Fruit fly (Drosophila melanogaster) whole organism: ENCODE data around the gene spidey.

Source experiments
- Dll ChIP-seq: fragments of >200 bp; optimal IDR thresholded peaks from 2 replicates; lab custom pipeline; 2017
- usp ChIP-seq: fragments of >200 bp; optimal IDR thresholded peaks from 2 replicates; lab custom pipeline; 2017; ENCODE audit warnings: missing biosample characterization, missing genetic modification characterization, mixed read lengths

- TF ChIP-seq Dll (no peak), usp (no peak)
These were observed 11.5 kb downstream of the spidey start, which contains the start of the genes hdm and Ykt6 for dm6 chrX:7920081-7920688.
